Worm (Caenorhabditis elegans) whole organism, young adult: ENCODE measurements around the gene F59A7.14.

Source experiments
- T07F8.4 ChIP-seq: sonication (generic microtip); optimal IDR thresholded peaks from 2 replicates; lab custom pipeline; 2016; ENCODE audit warnings: mild to moderate bottlenecking, missing genetic modification characterization, moderate library complexity, missing compliant biosample characterization
- ama-1 ChIP-seq, 3 experiments: fragments of 150-350 bp in 1 of 3; sonication (generic microtip) in 2 of 3; optimal IDR thresholded peaks; 2 replicates each; lab custom pipeline; 2014 to 2018; ENCODE audit warnings: missing biosample characterization in 2 of 3, missing genetic modification characterization in 2 of 3, missing genetic modification reagents in 2 of 3
- ceh-40 ChIP-seq: fragments of 200-800 bp; sonication (Bioruptor generic); IDR thresholded peaks from 2 replicates; pipeline ENCODE4 v1.3.6; 2022; ENCODE audit warnings: missing genetic modification characterization, missing compliant biosample characterization
- chd-7 ChIP-seq: sonication (generic microtip); optimal IDR thresholded peaks from 2 replicates; lab custom pipeline; 2016; ENCODE audit warnings: mild to moderate bottlenecking, missing genetic modification characterization, moderate library complexity, missing compliant biosample characterization
- efl-1 ChIP-seq: fragments of 150-350 bp; optimal IDR thresholded peaks from 2 replicates; lab custom pipeline; 2014; ENCODE audit warnings: missing biosample characterization, missing genetic modification reagents, missing genetic modification characterization
- ets-4 ChIP-seq: fragments of 200-800 bp; sonication (Bioruptor generic); optimal IDR thresholded peaks from 2 replicates; lab custom pipeline; 2018; ENCODE audit warnings: mild to moderate bottlenecking, missing genetic modification characterization, missing compliant biosample characterization
- mel-28 ChIP-seq: sonication (generic microtip); optimal IDR thresholded peaks from 2 replicates; lab custom pipeline; 2016; ENCODE audit warnings: borderline replicate concordance, mild to moderate bottlenecking, missing genetic modification characterization, missing compliant biosample characterization

DNA sequence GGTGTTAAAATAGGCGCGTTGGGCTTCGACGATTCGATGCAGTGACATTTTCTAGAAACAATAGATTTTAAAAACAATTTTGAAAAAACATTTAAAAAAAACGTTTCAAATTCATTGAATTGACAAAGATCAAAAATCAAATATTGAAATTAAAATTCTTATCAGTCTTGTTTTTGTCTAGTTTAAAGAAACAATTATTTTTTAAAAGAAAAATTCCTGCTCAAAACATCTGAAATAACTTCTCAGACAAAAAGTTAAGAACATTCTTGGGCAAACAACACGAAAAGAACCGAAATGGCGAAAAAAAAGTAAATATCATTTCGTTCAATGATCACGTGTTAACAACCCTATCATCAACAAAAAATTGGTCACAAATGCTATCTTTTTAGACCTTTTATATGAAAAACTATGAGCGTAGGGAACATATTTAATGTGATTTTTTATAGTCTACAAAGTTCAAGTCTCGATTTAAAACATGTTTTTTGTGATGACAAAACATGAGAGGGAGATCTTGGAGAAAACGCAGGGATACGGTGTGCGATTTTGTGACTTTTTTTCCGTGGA, 19.2 kb upstream of the F59A7.14 start, which contains the start of gene alh-5:
- TF ChIP-seq T07F8.4 (tag; lab: Kevin White, UChicago) = no peak
- no peak for TF ChIP-seq ceh-40 (GFP tag; lab: Robert Waterston, UW)
- no peak for TF ChIP-seq mel-28
- no peak for TF ChIP-seq ama-1 (optimal IDR thresholded peaks at IDR 0.05; lab: Kevin White, UChicago)
- TF ChIP-seq ama-1 (GFP tag; optimal IDR thresholded peaks at IDR 0.05; lab: Kevin White, UChicago) = no peak
- TF ChIP-seq chd-7 (tag; lab: Kevin White, UChicago) = no peak
- no peak for TF ChIP-seq ets-4 (GFP tag; lab: Kevin White, UChicago)
- no peak for TF ChIP-seq efl-1 (GFP tag; lab: Kevin White, UChicago)
